Worm (Caenorhabditis elegans) whole organism, late embryonic: Measurements from ENCODE around the gene ceh-82.

Experiments used
- F13H6.1 ChIP-seq: sonication (generic microtip); optimal IDR thresholded peaks from 2 replicates; lab custom pipeline; 2016; ENCODE audit warnings: missing genetic modification characterization, missing compliant biosample characterization
- K02D7.2 ChIP-seq: sonication (generic microtip); optimal IDR thresholded peaks from 2 replicates; lab custom pipeline; 2017; ENCODE audit warnings: mild to moderate bottlenecking, missing genetic modification characterization, missing compliant biosample characterization
- K09A11.1 ChIP-seq: sonication (generic microtip); optimal IDR thresholded peaks from 2 replicates; lab custom pipeline; 2017; ENCODE audit warnings: antibody characterized with exemption, mild to moderate bottlenecking, missing genetic modification characterization, missing compliant biosample characterization; ENCODE audit not compliant: insufficient read depth
- T23F11.4 ChIP-seq: fragments of 200-800 bp; sonication (Bioruptor generic); optimal IDR thresholded peaks from 2 replicates; lab custom pipeline; 2018; ENCODE audit warnings: mild to moderate bottlenecking, missing genetic modification characterization, missing compliant biosample characterization
- ama-1 ChIP-seq: fragments of 150-350 bp; optimal IDR thresholded peaks from 2 replicates; lab custom pipeline; 2014
- ceh-18 ChIP-seq: sonication (generic microtip); optimal IDR thresholded peaks from 2 replicates; lab custom pipeline; 2016; ENCODE audit warnings: missing genetic modification characterization, missing compliant biosample characterization
- ceh-2 ChIP-seq: sonication (generic microtip); optimal IDR thresholded peaks from 2 replicates; lab custom pipeline; 2016; ENCODE audit warnings: missing genotype, missing genetic modification characterization, missing compliant biosample characterization
- ceh-22 ChIP-seq: sonication (generic microtip); optimal IDR thresholded peaks from 2 replicates; lab custom pipeline; 2017; ENCODE audit warnings: missing biosample characterization, missing genetic modification characterization
- ceh-24 ChIP-seq: sonication (generic microtip); optimal IDR thresholded peaks from 2 replicates; lab custom pipeline; 2016; ENCODE audit warnings: mild to moderate bottlenecking, missing genetic modification characterization, missing compliant biosample characterization
- ceh-30 ChIP-seq: fragments of 150-350 bp; optimal IDR thresholded peaks from 2 replicates; lab custom pipeline; 2014; ENCODE audit warnings: missing biosample characterization, missing genetic modification characterization
- ceh-34 ChIP-seq: sonication (generic microtip); optimal IDR thresholded peaks from 2 replicates; lab custom pipeline; 2016; ENCODE audit warnings: mild to moderate bottlenecking, missing genetic modification characterization, missing compliant biosample characterization
- ceh-45 ChIP-seq: fragments of 200-800 bp; sonication (Bioruptor generic); IDR thresholded peaks from 2 replicates; pipeline ENCODE4 v1.3.6; 2022; ENCODE audit warnings: missing genetic modification reagents, missing genetic modification characterization, missing compliant biosample characterization
- ceh-6 ChIP-seq: fragments of 200-800 bp; sonication (Bioruptor generic); optimal IDR thresholded peaks from 2 replicates; lab custom pipeline; 2018; ENCODE audit warnings: mild to moderate bottlenecking, missing genetic modification characterization, missing compliant biosample characterization
- ceh-9 ChIP-seq: sonication (generic microtip); optimal IDR thresholded peaks from 2 replicates; lab custom pipeline; 2016; ENCODE audit warnings: mild to moderate bottlenecking, missing genetic modification characterization, inconsistent platforms, missing compliant biosample characterization
- dmd-4 ChIP-seq: sonication (generic microtip); optimal IDR thresholded peaks from 2 replicates; lab custom pipeline; 2016; ENCODE audit warnings: borderline replicate concordance, missing genetic modification characterization, missing compliant biosample characterization
- dve-1 ChIP-seq: sonication (generic microtip); optimal IDR thresholded peaks from 2 replicates; lab custom pipeline; 2017; ENCODE audit warnings: antibody characterized with exemption, mild to moderate bottlenecking, missing genetic modification characterization, missing compliant biosample characterization
- eyg-1 ChIP-seq: sonication (generic microtip); optimal IDR thresholded peaks from 2 replicates; lab custom pipeline; 2016; ENCODE audit warnings: missing genotype, missing genetic modification characterization, missing compliant biosample characterization
- fkh-10 ChIP-seq: fragments of 150-350 bp; optimal IDR thresholded peaks from 2 replicates; lab custom pipeline; 2014; ENCODE audit warnings: missing biosample characterization, missing genetic modification reagents, missing genetic modification characterization
- hlh-13 ChIP-seq: fragments of 200-800 bp; sonication (Bioruptor generic); optimal IDR thresholded peaks from 2 replicates; lab custom pipeline; 2018; ENCODE audit warnings: mild to moderate bottlenecking, missing genetic modification characterization, missing compliant biosample characterization
- hlh-6 ChIP-seq: sonication (generic microtip); optimal IDR thresholded peaks from 2 replicates; lab custom pipeline; 2016; ENCODE audit warnings: missing genotype, missing genetic modification characterization, missing compliant biosample characterization
- madf-2 ChIP-seq: sonication (generic microtip); optimal IDR thresholded peaks from 2 replicates; lab custom pipeline; 2017; ENCODE audit warnings: missing genetic modification characterization, missing compliant biosample characterization
- mec-3 ChIP-seq: sonication (generic microtip); optimal IDR thresholded peaks from 2 replicates; lab custom pipeline; 2016; ENCODE audit warnings: borderline replicate concordance, missing genetic modification characterization, missing compliant biosample characterization
- nfya-1 ChIP-seq: sonication (generic microtip); optimal IDR thresholded peaks from 2 replicates; lab custom pipeline; 2017; ENCODE audit warnings: missing genetic modification characterization, mild to moderate bottlenecking, missing compliant biosample characterization, antibody characterized with exemption, moderate library complexity
- nhr-11 ChIP-seq: fragments of 150-350 bp; optimal IDR thresholded peaks from 2 replicates; lab custom pipeline; 2014; ENCODE audit warnings: missing biosample characterization, missing genetic modification characterization
- nhr-232 ChIP-seq: sonication (generic microtip); optimal IDR thresholded peaks from 2 replicates; lab custom pipeline; 2016; ENCODE audit warnings: missing genetic modification characterization, missing compliant biosample characterization
- npax-4 ChIP-seq: sonication (generic microtip); optimal IDR thresholded peaks from 2 replicates; lab custom pipeline; 2016; ENCODE audit warnings: missing genetic modification characterization, missing compliant biosample characterization
- pag-3 ChIP-seq: sonication (generic microtip); optimal IDR thresholded peaks from 2 replicates; lab custom pipeline; 2016; ENCODE audit warnings: missing compliant biosample characterization, missing genetic modification characterization, borderline replicate concordance
- pat-9 ChIP-seq: fragments of 200-800 bp; sonication (Bioruptor generic); optimal IDR thresholded peaks from 2 replicates; lab custom pipeline; 2018; ENCODE audit warnings: mild to moderate bottlenecking, missing genetic modification characterization, moderate library complexity, missing compliant biosample characterization
- pha-2 ChIP-seq: sonication (generic microtip); optimal IDR thresholded peaks from 2 replicates; lab custom pipeline; 2017; ENCODE audit warnings: mild to moderate bottlenecking, missing genetic modification characterization, missing compliant biosample characterization
- pha-4 ChIP-seq: fragments of 150-350 bp; optimal IDR thresholded peaks from 2 replicates; lab custom pipeline; 2018; ENCODE audit warnings: missing biosample characterization, missing genetic modification reagents, missing genetic modification characterization
- pqm-1 ChIP-seq: sonication (generic microtip); optimal IDR thresholded peaks from 2 replicates; lab custom pipeline; 2016; ENCODE audit warnings: missing genetic modification characterization, missing compliant biosample characterization
- pros-1 ChIP-seq: fragments of 150-350 bp; optimal IDR thresholded peaks from 2 replicates; lab custom pipeline; 2014; ENCODE audit warnings: missing biosample characterization, missing genetic modification reagents, missing genetic modification characterization
- ref-2 ChIP-seq: sonication (generic microtip); optimal IDR thresholded peaks from 2 replicates; lab custom pipeline; 2016; ENCODE audit warnings: missing genetic modification characterization, missing compliant biosample characterization
- rnt-1 ChIP-seq: sonication (generic microtip); optimal IDR thresholded peaks from 2 replicates; lab custom pipeline; 2016; ENCODE audit warnings: missing genetic modification characterization, missing compliant biosample characterization
- sdc-2 ChIP-seq: sonication (generic microtip); optimal IDR thresholded peaks from 2 replicates; lab custom pipeline; 2016; ENCODE audit warnings: missing genotype, missing genetic modification characterization, missing compliant biosample characterization
- sox-4 ChIP-seq: sonication (generic microtip); optimal IDR thresholded peaks from 2 replicates; lab custom pipeline; 2017; ENCODE audit warnings: mild to moderate bottlenecking, missing genetic modification characterization, inconsistent platforms, missing compliant biosample characterization
- tbx-2 ChIP-seq: sonication (generic microtip); optimal IDR thresholded peaks from 2 replicates; lab custom pipeline; 2016; ENCODE audit warnings: missing genetic modification characterization, missing compliant biosample characterization
- ttx-3 ChIP-seq: sonication (generic microtip); optimal IDR thresholded peaks from 2 replicates; lab custom pipeline; 2016; ENCODE audit warnings: missing genetic modification reagents, missing genetic modification characterization, missing compliant biosample characterization
- unc-42 ChIP-seq: sonication (generic microtip); optimal IDR thresholded peaks from 2 replicates; lab custom pipeline; 2016; ENCODE audit warnings: missing genotype, missing genetic modification characterization, missing compliant biosample characterization
- unc-55 ChIP-seq: sonication (generic microtip); optimal IDR thresholded peaks from 2 replicates; lab custom pipeline; 2017; ENCODE audit warnings: missing biosample characterization, missing genetic modification reagents, missing genetic modification characterization
- unc-86 ChIP-seq: sonication (generic microtip); optimal IDR thresholded peaks from 2 replicates; lab custom pipeline; 2016; ENCODE audit warnings: missing genetic modification characterization, missing compliant biosample characterization
- zip-5 ChIP-seq: sonication (generic microtip); optimal IDR thresholded peaks from 2 replicates; lab custom pipeline; 2016; ENCODE audit warnings: missing genetic modification characterization, missing compliant biosample characterization
- ztf-16 ChIP-seq: sonication (generic microtip); optimal IDR thresholded peaks from 2 replicates; lab custom pipeline; 2017; ENCODE audit warnings: missing genetic modification characterization, missing compliant biosample characterization

Gene ceh-82

ce11 chrII:1709959-1710358 lies 22.1 kb upstream of the ceh-82 start, which contains the start of gene fbxa-184:
fbxa-184 (plus strand) TSS chrII:1710259.
- TF ChIP-seq pqm-1 (tag; lab: Kevin White, UChicago) (no peak), ztf-16 (no peak), npax-4 (tag; lab: Kevin White, UChicago) (no peak), mec-3 (tag; lab: Kevin White, UChicago) (no peak), eyg-1 (tag; lab: Kevin White, UChicago) (no peak), ceh-30 (no peak), ama-1 (lab: Kevin White, UChicago) (no peak), unc-86 (tag; lab: Kevin White, UChicago) (no peak), dmd-4 (no peak), sdc-2 (no peak), unc-42 (tag; lab: Kevin White, UChicago) (no peak), ceh-22 (tag; lab: Kevin White, UChicago) (no peak), ceh-45 (GFP tag; lab: Robert Waterston, UW) (no peak)

- TF ChIP-seq zip-5 (no peak), dve-1 (tag; lab: Kevin White, UChicago) (no peak), ceh-9 (no peak), T23F11.4 (no peak), ceh-18 (tag; lab: Kevin White, UChicago) (no peak)
These were observed 19.1 kb upstream of the ceh-82 start, which contains the start of gene btb-7 for ce11 chrII:1712938-1713337. btb-7 (plus strand) TSS chrII:1713238.

- TF ChIP-seq pha-2 = no peak
- no peak for TF ChIP-seq pat-9
- TF ChIP-seq unc-55 (GFP tag; lab: Kevin White, UChicago) = no peak
- no peak for TF ChIP-seq sox-4 (tag; lab: Kevin White, UChicago)
- no peak for TF ChIP-seq ttx-3 (tag; lab: Kevin White, UChicago)
- TF ChIP-seq K09A11.1 (tag; lab: Kevin White, UChicago) = no peak
- TF ChIP-seq sdc-2 = no peak
- no peak for TF ChIP-seq hlh-13 (GFP tag; lab: Kevin White, UChicago)
- no peak for TF ChIP-seq rnt-1 (tag; lab: Kevin White, UChicago)
- no peak for TF ChIP-seq fkh-10
- TF ChIP-seq F13H6.1 (tag; lab: Kevin White, UChicago) = no peak
- TF ChIP-seq ceh-45 (GFP tag; lab: Robert Waterston, UW) = no peak
- no peak for TF ChIP-seq hlh-6 (tag; lab: Kevin White, UChicago)
- no peak for TF ChIP-seq pag-3
- no peak for TF ChIP-seq pha-4
- no peak for TF ChIP-seq madf-2 (tag; lab: Kevin White, UChicago)
- TF ChIP-seq unc-42 (tag; lab: Kevin White, UChicago) = no peak
- no peak for TF ChIP-seq tbx-2 (tag; lab: Kevin White, UChicago)
These were observed 17.2 kb upstream of the ceh-82 start, which contains the start of gene btb-6 for ce11 chrII:1714772-1715353. btb-6 (plus strand) TSS chrII:1715303.

- TF ChIP-seq ref-2 (tag; lab: Kevin White, UChicago) (no peak), unc-55 (GFP tag; lab: Kevin White, UChicago) (no peak), ceh-45 (GFP tag; lab: Robert Waterston, UW) (no peak), unc-42 (tag; lab: Kevin White, UChicago) (no peak), pat-9 (no peak), ceh-2 (tag; lab: Kevin White, UChicago) (no peak), tbx-2 (tag; lab: Kevin White, UChicago) (no peak), ceh-6 (GFP tag; lab: Kevin White, UChicago) (no peak), nhr-232 (tag; lab: Kevin White, UChicago) (no peak), mec-3 (tag; lab: Kevin White, UChicago) (no peak), pros-1 (tag; lab: Kevin White, UChicago) (no peak), hlh-13 (GFP tag; lab: Kevin White, UChicago) (no peak), ceh-34 (no peak), ceh-24 (no peak), K02D7.2 (tag; lab: Kevin White, UChicago) (no peak), nhr-11 (tag; lab: Kevin White, UChicago) (no peak), T23F11.4 (no peak), nfya-1 (tag; lab: Kevin White, UChicago) (no peak), K09A11.1 (tag; lab: Kevin White, UChicago) (no peak)
- TF ChIP-seq, all 69 proteins: peak for 0
These were observed 12.9 kb upstream of the ceh-82 start, which contains the start of gene fbxb-48 for ce11 chrII:1719153-1719552. fbxb-48 (minus strand) TSS chrII:1719253.
